Worm (Caenorhabditis elegans): ENCODE measurements around the gene ifg-1.

The ifg-1 gene

DNA sequence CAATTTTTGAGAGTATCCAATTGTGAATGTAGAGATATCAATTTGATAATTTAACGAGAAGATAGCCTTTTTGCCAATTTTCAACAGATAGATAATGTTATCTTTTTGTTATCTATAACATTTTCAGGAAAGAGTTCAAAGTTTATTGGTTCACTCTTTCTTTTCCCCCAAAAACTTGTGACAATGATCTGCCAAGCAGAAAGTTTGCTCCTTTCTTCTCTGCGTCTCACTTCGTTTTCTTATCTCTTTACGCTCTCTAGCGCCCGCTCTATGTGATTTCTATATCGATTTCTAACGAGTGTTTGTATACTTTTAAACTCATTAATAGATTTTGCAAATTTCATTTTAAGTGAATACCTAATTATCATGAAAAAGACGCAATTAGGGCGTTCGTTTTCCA, 9.5 kb downstream of the ifg-1 start:
- TF ChIP-seq fos-1 (tag; optimal IDR thresholded peaks at IDR 0.05) (peak; percentile 43), sma-9 (GFP tag; optimal IDR thresholded peaks at IDR 0.05) (peak; percentile 54), sma-9 (tag; optimal IDR thresholded peaks at IDR 0.05) (no peak), sem-4 (tag; optimal IDR thresholded peaks at IDR 0.05) (no peak), zag-1 (tag; optimal IDR thresholded peaks at IDR 0.05) (no peak), F13H6.1 (tag; optimal IDR thresholded peaks at IDR 0.05) (peak; percentile 41), nhr-237 (tag; optimal IDR thresholded peaks at IDR 0.05) (no peak), mab-5 (tag; optimal IDR thresholded peaks at IDR 0.05) (no peak), crh-2 (tag; optimal IDR thresholded peaks at IDR 0.05) (peak; percentile 52), ztf-4 (tag; optimal IDR thresholded peaks at IDR 0.05) (no peak), skn-1 (tag; optimal IDR thresholded peaks at IDR 0.05) (peak; percentile 7), nhr-6 (tag; optimal IDR thresholded peaks at IDR 0.05) (no peak), C34F6.9 (tag; optimal IDR thresholded peaks at IDR 0.05) (peak; percentile 18)

DNA sequence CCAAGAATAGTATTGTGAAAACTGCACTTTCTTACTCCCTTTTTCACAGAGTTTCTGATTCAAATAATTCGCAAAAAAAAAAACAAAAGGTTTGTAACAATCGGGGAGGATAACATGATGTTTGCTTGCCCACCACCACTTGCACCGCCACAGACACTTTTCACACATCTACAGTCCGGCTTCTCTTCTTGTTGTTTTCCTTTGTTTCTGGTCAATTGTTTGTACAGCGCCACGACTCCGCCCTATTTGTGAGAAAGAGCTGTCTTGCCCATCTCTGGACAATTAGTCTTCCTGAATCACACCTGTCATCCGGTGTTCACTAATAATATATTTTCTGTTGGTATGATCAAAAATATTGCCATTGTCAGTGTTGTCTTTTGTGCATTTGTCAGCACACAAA, 14.0 kb downstream of the ifg-1 start, which contains the start of gene M110.9:
Gene M110.9, plus strand, starts transcription at position 301 of the 400 bp plus-strand sequence.
- TF ChIP-seq elt-3 (tag; optimal IDR thresholded peaks at IDR 0.05) (no peak), ztf-4 (tag; optimal IDR thresholded peaks at IDR 0.05) (no peak), nhr-237 (tag; optimal IDR thresholded peaks at IDR 0.05) (no peak)

ce11 chrII:8232489-8232888, 15.5 kb downstream of the ifg-1 start, which contains the start of gene M110.7:
M110.7 (plus strand) TSS chrII:8232789.
- TF ChIP-seq lsy-2 (tag; optimal IDR thresholded peaks at IDR 0.05) (no peak), mab-5 (tag; optimal IDR thresholded peaks at IDR 0.05) (no peak)

- no peak for TF ChIP-seq alr-1 (tag; optimal IDR thresholded peaks at IDR 0.05)
- TF ChIP-seq ztf-11 (tag; optimal IDR thresholded peaks at IDR 0.05): no peak
- TF ChIP-seq lin-39 (tag; optimal IDR thresholded peaks at IDR 0.05): no peak
- TF ChIP-seq ztf-4 (tag; optimal IDR thresholded peaks at IDR 0.05): no peak
Measured at ce11 chrII:8238155-8238554, 21.1 kb downstream of the ifg-1 start, which contains the start of gene nlp-5. nlp-5 (plus strand) TSS chrII:8238455.

ce11 chrII:8246476-8246875, 29.5 kb downstream of the ifg-1 start, which contains the start of gene F35C11.3:
F35C11.3 (plus strand) TSS chrII:8246776.
- no peak for TF ChIP-seq ztf-4 (tag; optimal IDR thresholded peaks at IDR 0.05)
- no peak for TF ChIP-seq nhr-25 (tag; optimal IDR thresholded peaks at IDR 0.05)
- no peak for TF ChIP-seq ztf-11 (tag; optimal IDR thresholded peaks at IDR 0.05)
- TF ChIP-seq ceh-82 (tag; optimal IDR thresholded peaks at IDR 0.05): no peak
- no peak for TF ChIP-seq F13H6.1 (tag; optimal IDR thresholded peaks at IDR 0.05)
- TF ChIP-seq ztf-1 (GFP tag; conservative IDR thresholded peaks at IDR 0.05): no peak
- no peak for TF ChIP-seq elt-1 (tag; optimal IDR thresholded peaks at IDR 0.05)
- no peak for TF ChIP-seq C34F6.9 (tag; optimal IDR thresholded peaks at IDR 0.05)
- TF ChIP-seq elt-3 (tag; optimal IDR thresholded peaks at IDR 0.05): no peak
- TF ChIP-seq mdl-1 (tag; optimal IDR thresholded peaks at IDR 0.05): no peak
- TF ChIP-seq peb-1 (tag; optimal IDR thresholded peaks at IDR 0.05): no peak
- TF ChIP-seq nhr-10 (tag; optimal IDR thresholded peaks at IDR 0.05): no peak
- no peak for TF ChIP-seq nhr-6 (tag; optimal IDR thresholded peaks at IDR 0.05)
- TF ChIP-seq zag-1 (tag; optimal IDR thresholded peaks at IDR 0.05): no peak

DNA sequence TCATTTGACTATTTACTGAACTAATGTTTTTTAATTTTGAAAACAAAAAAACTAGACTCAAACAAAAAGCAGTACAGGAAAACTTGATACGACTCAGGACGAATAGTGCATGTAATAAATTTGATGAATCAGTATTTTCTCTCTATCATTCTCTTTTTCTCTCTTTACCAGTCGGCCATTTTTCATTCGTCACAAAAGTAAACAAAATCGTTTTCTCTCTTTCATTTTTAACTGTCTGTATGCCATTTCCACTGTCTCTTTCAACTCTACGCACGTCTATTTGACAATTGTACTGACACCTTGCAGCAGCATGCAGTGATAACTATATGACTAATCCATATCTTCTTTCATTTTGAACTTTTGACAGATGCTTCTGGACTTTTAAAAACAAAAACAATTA, 31.7 kb downstream of the ifg-1 start, which contains the start of the genes F35C11.2 and F35C11.4:
Gene F35C11.2, minus strand, starts transcription at position 90 of the 400 bp plus-strand sequence.
Gene F35C11.4, plus strand, starts transcription at position 260 of the 400 bp plus-strand sequence.
- TF ChIP-seq elt-1 (tag; optimal IDR thresholded peaks at IDR 0.05): no peak
- TF ChIP-seq blmp-1 (tag; optimal IDR thresholded peaks at IDR 0.05; ENCODE audit: insufficient read depth): no peak
- TF ChIP-seq ZK546.5 (tag; optimal IDR thresholded peaks at IDR 0.05): no peak
- no peak for TF ChIP-seq alr-1 (tag; optimal IDR thresholded peaks at IDR 0.05)
- TF ChIP-seq unc-39 (tag; optimal IDR thresholded peaks at IDR 0.05): no peak
- TF ChIP-seq gmeb-1 (tag; optimal IDR thresholded peaks at IDR 0.05): peak; percentile 37
- TF ChIP-seq ztf-4 (tag; optimal IDR thresholded peaks at IDR 0.05): no peak
- TF ChIP-seq sma-3 (GFP tag; optimal IDR thresholded peaks at IDR 0.05): peak; percentile 31
- TF ChIP-seq nhr-10 (tag; optimal IDR thresholded peaks at IDR 0.05): no peak
- no peak for TF ChIP-seq skn-1 (tag; optimal IDR thresholded peaks at IDR 0.05)
- no peak for TF ChIP-seq Y55F3AM.14 (GFP tag; optimal IDR thresholded peaks at IDR 0.05)
- TF ChIP-seq unc-62 (GFP tag; optimal IDR thresholded peaks at IDR 0.05): no peak
- no peak for TF ChIP-seq mdl-1 (tag; optimal IDR thresholded peaks at IDR 0.05)
- no peak for TF ChIP-seq lin-11 (tag; optimal IDR thresholded peaks at IDR 0.05)
- peak; percentile 2 for TF ChIP-seq nhr-129 (tag; optimal IDR thresholded peaks at IDR 0.05)
- peak; percentile 98 for TF ChIP-seq fos-1 (tag; optimal IDR thresholded peaks at IDR 0.05)
- no peak for TF ChIP-seq nhr-23 (tag; optimal IDR thresholded peaks at IDR 0.05)
